Fruit fly (Drosophila melanogaster) whole organism, embryonic: ENCODE measurements around the gene CG11698.
A peak's percentile ranks its signal among the peaks of the same experiment; 100 is the strongest.

Source experiments
- Atf6 ChIP-seq: fragments of 200-800 bp; sonication (Bioruptor generic); IDR thresholded peaks from 2 replicates; pipeline ENCODE4 v1.3.6; 2022; ENCODE audit warnings: missing biosample characterization, missing genetic modification characterization
- BEAF-32 ChIP-seq: fragments of 200-800 bp; sonication (Bioruptor generic); optimal IDR thresholded peaks from 3 replicates; lab custom pipeline; 2017; ENCODE audit warnings: missing biosample characterization, missing genetic modification characterization, mild to moderate bottlenecking, moderate library complexity, missing genetic modification reagents
- CG10147 ChIP-seq: fragments of 200-800 bp; sonication (Bioruptor generic); optimal IDR thresholded peaks from 2 replicates; lab custom pipeline; 2019; ENCODE audit warnings: missing biosample characterization, mild to moderate bottlenecking, missing genetic modification characterization, moderate library complexity
- CG10959 ChIP-seq: fragments of 200-800 bp; sonication (Bioruptor generic); IDR thresholded peaks from 2 replicates; pipeline ENCODE4 v1.3.6; 2022; ENCODE audit warnings: missing biosample characterization, missing genetic modification characterization
- CG12236 ChIP-seq: fragments of 200-800 bp; sonication (Bioruptor generic); optimal IDR thresholded peaks from 2 replicates; lab custom pipeline; 2016; ENCODE audit warnings: missing biosample characterization, missing genetic modification characterization
- CG12659 ChIP-seq: fragments of 200-800 bp; sonication (Bioruptor generic); optimal IDR thresholded peaks from 3 replicates; lab custom pipeline; 2017; ENCODE audit warnings: mild to moderate bottlenecking, missing biosample characterization, missing genetic modification reagents, missing genetic modification characterization
- CG12769 ChIP-seq: fragments of 200-800 bp; sonication (Bioruptor generic); optimal IDR thresholded peaks from 2 replicates; lab custom pipeline; 2019; ENCODE audit warnings: missing biosample characterization, mild to moderate bottlenecking, missing genetic modification characterization, moderate library complexity
- CG15696 ChIP-seq: fragments of 200-800 bp; sonication (Bioruptor generic); optimal IDR thresholded peaks from 2 replicates; lab custom pipeline; 2019; ENCODE audit warnings: missing biosample characterization, mild to moderate bottlenecking, missing genetic modification characterization, moderate library complexity
- CG1603 ChIP-seq: fragments of 200-800 bp; sonication (Bioruptor generic); optimal IDR thresholded peaks from 2 replicates; lab custom pipeline; 2019; ENCODE audit warnings: missing biosample characterization, mild to moderate bottlenecking, missing genetic modification characterization, moderate library complexity
- CG17385 ChIP-seq: fragments of 200-800 bp; sonication (Bioruptor generic); optimal IDR thresholded peaks from 3 replicates; lab custom pipeline; 2018; ENCODE audit warnings: missing biosample characterization, mild to moderate bottlenecking, missing genetic modification characterization
- CG18476 ChIP-seq: fragments of 200-800 bp; sonication (Bioruptor generic); optimal IDR thresholded peaks from 2 replicates; lab custom pipeline; 2016; ENCODE audit warnings: missing biosample characterization, mild to moderate bottlenecking, missing genetic modification characterization
- CG18599 ChIP-seq: fragments of 200-800 bp; sonication (Bioruptor generic); optimal IDR thresholded peaks from 3 replicates; lab custom pipeline; 2017; ENCODE audit warnings: missing biosample characterization, missing genetic modification characterization, mild to moderate bottlenecking, moderate library complexity, missing genetic modification reagents
- CG2712 ChIP-seq: fragments of 200-800 bp; optimal IDR thresholded peaks from 3 replicates; lab custom pipeline; 2019; ENCODE audit warnings: missing biosample characterization, mild to moderate bottlenecking, missing genetic modification characterization, moderate library complexity
- CG30020 ChIP-seq: fragments of 200-800 bp; optimal IDR thresholded peaks from 2 replicates; lab custom pipeline; 2019; ENCODE audit warnings: missing biosample characterization, mild to moderate bottlenecking, missing genetic modification characterization, moderate library complexity
- CG30403 ChIP-seq: fragments of 200-800 bp; sonication (Bioruptor generic); optimal IDR thresholded peaks from 3 replicates; lab custom pipeline; 2016; ENCODE audit warnings: missing biosample characterization, missing genetic modification characterization
- CG31388 ChIP-seq: fragments of 200-800 bp; sonication (Bioruptor generic); optimal IDR thresholded peaks from 2 replicates; lab custom pipeline; 2016; ENCODE audit warnings: missing biosample characterization, missing genetic modification characterization
- CG32532 ChIP-seq: fragments of 200-800 bp; sonication (Bioruptor generic); IDR thresholded peaks from 2 replicates; pipeline ENCODE4 v1.3.6; 2022; ENCODE audit warnings: missing biosample characterization, missing genetic modification characterization
- CG3281 ChIP-seq: fragments of 200-800 bp; sonication (Bioruptor generic); optimal IDR thresholded peaks from 3 replicates; lab custom pipeline; 2017; ENCODE audit warnings: missing biosample characterization, mild to moderate bottlenecking, missing genetic modification characterization
- CG33213 ChIP-seq: fragments of 200-800 bp; sonication (Bioruptor generic); optimal IDR thresholded peaks from 3 replicates; lab custom pipeline; 2016; ENCODE audit warnings: missing biosample characterization, missing genetic modification characterization
- CG3407 ChIP-seq: fragments of 200-800 bp; sonication (Bioruptor generic); optimal IDR thresholded peaks from 2 replicates; lab custom pipeline; 2018; ENCODE audit warnings: missing biosample characterization, mild to moderate bottlenecking, missing genetic modification characterization
- CG4360 ChIP-seq: fragments of 200-800 bp; sonication (Bioruptor generic); IDR thresholded peaks from 2 replicates; pipeline ENCODE4 v1.3.6; 2022; ENCODE audit warnings: missing biosample characterization, missing genetic modification characterization
- CG7839 ChIP-seq: fragments of 200-800 bp; sonication (Bioruptor generic); optimal IDR thresholded peaks from 3 replicates; lab custom pipeline; 2018; ENCODE audit warnings: missing biosample characterization, mild to moderate bottlenecking, missing genetic modification characterization, moderate library complexity
- CG8290 ChIP-seq, 3 experiments: fragments of 200-800 bp; sonication (Bioruptor generic); optimal IDR thresholded peaks; 2 replicates each; lab custom pipeline; 2016 to 2019; ENCODE audit warnings: missing biosample characterization in 3 of 3, missing genetic modification characterization in 3 of 3, mild to moderate bottlenecking in 2 of 3, moderate library complexity in 1 of 3
- CG9609 ChIP-seq: fragments of 200-800 bp; sonication (Bioruptor generic); optimal IDR thresholded peaks from 3 replicates; lab custom pipeline; 2016; ENCODE audit warnings: missing biosample characterization, missing genetic modification characterization
- CG9932 ChIP-seq: fragments of 200-800 bp; sonication (Bioruptor generic); IDR thresholded peaks from 2 replicates; pipeline ENCODE4 v1.3.6; 2022; ENCODE audit warnings: missing biosample characterization, missing genetic modification characterization
- D19A ChIP-seq: fragments of 200-800 bp; optimal IDR thresholded peaks from 3 replicates; lab custom pipeline; 2019; ENCODE audit warnings: missing biosample characterization, mild to moderate bottlenecking, missing genetic modification characterization, moderate library complexity
- Dll ChIP-seq: fragments of 200-800 bp; sonication (Bioruptor generic); IDR thresholded peaks from 4 replicates; pipeline ENCODE4 v1.3.6; 2022; ENCODE audit warnings: missing biosample characterization, missing genetic modification characterization; ENCODE audit not compliant: partially characterized antibody
- E2f2 ChIP-seq: fragments of 200-800 bp; sonication (Bioruptor generic); IDR thresholded peaks from 2 replicates; pipeline ENCODE4 v1.3.6; 2022; ENCODE audit warnings: missing biosample characterization, missing genetic modification characterization
- Hand ChIP-seq: fragments of 200-800 bp; sonication (Bioruptor generic); optimal IDR thresholded peaks from 2 replicates; lab custom pipeline; 2017; ENCODE audit warnings: mild to moderate bottlenecking, missing biosample characterization, missing genetic modification reagents, missing genetic modification characterization
- Hr3 ChIP-seq: fragments of 200-800 bp; sonication (Bioruptor generic); optimal IDR thresholded peaks from 3 replicates; lab custom pipeline; 2016; ENCODE audit warnings: missing biosample characterization, missing genetic modification characterization
- MESR4 ChIP-seq: fragments of 200-800 bp; sonication (Bioruptor generic); optimal IDR thresholded peaks from 2 replicates; lab custom pipeline; 2018; ENCODE audit warnings: missing biosample characterization, mild to moderate bottlenecking, missing genetic modification characterization, moderate library complexity
- Med ChIP-seq: fragments of 200-800 bp; sonication (Bioruptor generic); peaks from one replicate; lab custom pipeline; 2016; ENCODE audit warnings: missing biosample characterization, missing genetic modification characterization, mild to moderate bottlenecking, inconsistent platforms, moderate library complexity
- Meics ChIP-seq: fragments of 200-800 bp; sonication (Bioruptor generic); optimal IDR thresholded peaks from 2 replicates; lab custom pipeline; 2017; ENCODE audit warnings: missing biosample characterization, mild to moderate bottlenecking, missing genetic modification characterization
- Ptx1 ChIP-seq: fragments of 200-800 bp; sonication (Bioruptor generic); IDR thresholded peaks from 2 replicates; pipeline ENCODE4 v1.3.6; 2022; ENCODE audit warnings: missing biosample characterization, missing genetic modification characterization
- Sox100B ChIP-seq: fragments of 200-800 bp; sonication (Bioruptor generic); optimal IDR thresholded peaks from 3 replicates; lab custom pipeline; 2018; ENCODE audit warnings: missing biosample characterization, mild to moderate bottlenecking, missing genetic modification characterization
- Taf1 ChIP-seq: fragments of 200-800 bp; sonication (Bioruptor generic); IDR thresholded peaks from 2 replicates; pipeline ENCODE4 v1.3.6; 2022; ENCODE audit warnings: missing biosample characterization, missing genetic modification characterization
- Xbp1 ChIP-seq: fragments of 200-800 bp; sonication (Bioruptor generic); optimal IDR thresholded peaks from 3 replicates; lab custom pipeline; 2016; ENCODE audit warnings: missing biosample characterization, mild to moderate bottlenecking, missing genetic modification characterization
- cg ChIP-seq: fragments of 200-800 bp; sonication (Bioruptor generic); optimal IDR thresholded peaks from 3 replicates; lab custom pipeline; 2019; ENCODE audit warnings: missing biosample characterization, mild to moderate bottlenecking, missing genetic modification characterization, moderate library complexity
- ci ChIP-seq: fragments of 200-800 bp; sonication (Bioruptor generic); IDR thresholded peaks from 3 replicates; pipeline ENCODE4 v1.3.6; 2022; ENCODE audit warnings: missing biosample characterization, missing genetic modification characterization
- dmrt11E ChIP-seq: fragments of 200-800 bp; sonication (Bioruptor generic); optimal IDR thresholded peaks from 3 replicates; lab custom pipeline; 2018; ENCODE audit warnings: missing biosample characterization, mild to moderate bottlenecking, missing genetic modification characterization, moderate library complexity
- dmrt99B ChIP-seq: fragments of 200-800 bp; sonication (Bioruptor generic); optimal IDR thresholded peaks from 2 replicates; lab custom pipeline; 2018; ENCODE audit warnings: missing biosample characterization, mild to moderate bottlenecking, missing genetic modification characterization, moderate library complexity
- fd3F ChIP-seq: fragments of 200-800 bp; sonication (Bioruptor generic); optimal IDR thresholded peaks from 2 replicates; lab custom pipeline; 2018; ENCODE audit warnings: missing biosample characterization, mild to moderate bottlenecking, missing genetic modification characterization, moderate library complexity
- kah ChIP-seq: fragments of 200-800 bp; sonication (Bioruptor generic); optimal IDR thresholded peaks from 2 replicates; lab custom pipeline; 2018; ENCODE audit warnings: missing biosample characterization, mild to moderate bottlenecking, missing genetic modification characterization
- mirr ChIP-seq: fragments of 200-800 bp; sonication (Bioruptor generic); optimal IDR thresholded peaks from 3 replicates; lab custom pipeline; 2018; ENCODE audit warnings: missing biosample characterization, mild to moderate bottlenecking, missing genetic modification characterization
- pzg ChIP-seq: fragments of 200-800 bp; sonication (Bioruptor generic); optimal IDR thresholded peaks from 3 replicates; lab custom pipeline; 2018; ENCODE audit warnings: missing biosample characterization, mild to moderate bottlenecking, missing genetic modification characterization, moderate library complexity
- run ChIP-seq: fragments of 200-800 bp; sonication (Bioruptor generic); optimal IDR thresholded peaks from 3 replicates; lab custom pipeline; 2018; ENCODE audit warnings: missing biosample characterization, mild to moderate bottlenecking, missing genetic modification characterization
- slbo ChIP-seq: fragments of 200-800 bp; sonication (Bioruptor generic); IDR thresholded peaks from 2 replicates; pipeline ENCODE4 v1.3.6; 2022; ENCODE audit warnings: missing biosample characterization, missing genetic modification characterization
- twi ChIP-seq: fragments of 200-800 bp; optimal IDR thresholded peaks from 2 replicates; lab custom pipeline; 2019; ENCODE audit warnings: missing biosample characterization, mild to moderate bottlenecking, missing genetic modification characterization, moderate library complexity
- z ChIP-seq: fragments of 200-800 bp; sonication (Bioruptor generic); IDR thresholded peaks from 3 replicates; pipeline ENCODE4 v1.3.6; 2022; ENCODE audit warnings: missing biosample characterization, missing genetic modification characterization

Gene CG11698

dm6 chr3R:8303848-8304247, 8.1 kb upstream of the CG11698 start, which contains the start of gene nac (continued):
- no peak for TF ChIP-seq E2f2 (GFP tag; lab: Robert Waterston, UW)
- peak; percentile 15 for TF ChIP-seq CG10147 (GFP tag; lab: Kevin White, UChicago)
- TF ChIP-seq dmrt11E (tag; lab: Kevin White, UChicago): no peak
- 0 out of 3 replicates have a peak, but pooled peaks have one; percentile 36 for TF ChIP-seq ci (GFP tag; lab: Robert Waterston, UW)
- no peak for TF ChIP-seq CG4360 (GFP tag; lab: Robert Waterston, UW)
- TF ChIP-seq D19A (tag; lab: Kevin White, UChicago): peak; percentile 3
- TF ChIP-seq CG3407 (GFP tag; lab: Kevin White, UChicago): no peak
- TF ChIP-seq fd3F (GFP tag; lab: Kevin White, UChicago): no peak
- TF ChIP-seq CG18599: no peak
- peak; percentile 28 for TF ChIP-seq Xbp1
- TF ChIP-seq CG33213: no peak
- TF ChIP-seq CG17385 (GFP tag; lab: Kevin White, UChicago): peak; percentile 12
- 0 out of 4 replicates have a peak, but pooled peaks have one; percentile 42 for TF ChIP-seq Dll
- no peak for TF ChIP-seq CG30403 (GFP tag; lab: Kevin White, UChicago)
- TF ChIP-seq CG12769: no peak
- peak; percentile 5 for TF ChIP-seq CG7839 (tag; lab: Kevin White, UChicago)
- TF ChIP-seq dmrt99B: no peak
- TF ChIP-seq CG3281 (GFP tag; lab: Kevin White, UChicago): peak; percentile 8
- TF ChIP-seq CG9932: peak; percentile 49
- no peak for TF ChIP-seq CG12236 (GFP tag; lab: Kevin White, UChicago)
- TF ChIP-seq MESR4 (GFP tag; lab: Kevin White, UChicago): peak; percentile 41
- TF ChIP-seq BEAF-32 (GFP tag; lab: Kevin White, UChicago): no peak
- no peak for TF ChIP-seq Sox100B (GFP tag; lab: Kevin White, UChicago)
- TF ChIP-seq pzg (GFP tag; lab: Kevin White, UChicago): peak; percentile 9
- TF ChIP-seq twi (tag; lab: Kevin White, UChicago): no peak
- TF ChIP-seq mirr (GFP tag; lab: Kevin White, UChicago): no peak
- TF ChIP-seq CG15696 (tag; lab: Kevin White, UChicago): no peak
- TF ChIP-seq cg (GFP tag; lab: Kevin White, UChicago): no peak
- peak; percentile 10 for TF ChIP-seq Meics (GFP tag; lab: Kevin White, UChicago)
- no peak for TF ChIP-seq Taf1 (GFP tag; lab: Robert Waterston, UW)
- TF ChIP-seq CG10959 (GFP tag; lab: Robert Waterston, UW): no peak
- TF ChIP-seq Hand: no peak
- no peak for TF ChIP-seq CG9609 (GFP tag; lab: Kevin White, UChicago)
- TF ChIP-seq CG1603: peak; percentile 9
- no peak for TF ChIP-seq Ptx1 (GFP tag; lab: Robert Waterston, UW)
- no peak for TF ChIP-seq CG31388 (GFP tag; lab: Kevin White, UChicago)
- TF ChIP-seq kah (GFP tag; lab: Kevin White, UChicago): no peak
- 0 out of 2 replicates have a peak, but pooled peaks have one; percentile 46 for TF ChIP-seq Atf6
- TF ChIP-seq CG18476 (GFP tag; lab: Kevin White, UChicago): peak; percentile 100
- peak; percentile 7 for TF ChIP-seq CG2712
- TF ChIP-seq slbo (GFP tag; lab: Robert Waterston, UW): peak; percentile 46; the same call in 1 of the 2 replicates
- TF ChIP-seq run: no peak
- TF ChIP-seq CG32532 (GFP tag; lab: Robert Waterston, UW): peak; percentile 33; the same call in 1 of the 2 replicates
- TF ChIP-seq CG12659 (GFP tag; lab: Kevin White, UChicago): no peak
- TF ChIP-seq Hr3 (GFP tag; lab: Kevin White, UChicago): no peak
- TF ChIP-seq z (GFP tag; lab: Robert Waterston, UW): peak; percentile 78
- TF ChIP-seq CG8290 (GFP tag; optimal IDR thresholded peaks at IDR 0.05; lab: Kevin White, UChicago): no peak
- TF ChIP-seq CG8290 (tag; optimal IDR thresholded peaks at IDR 0.05; lab: Kevin White, UChicago): peak in 1 of 2 experiments; percentile 62
- peak; percentile 79 for TF ChIP-seq Med (GFP tag; lab: Kevin White, UChicago)
- TF ChIP-seq CG30020: no peak
